Fruit fly (Drosophila melanogaster): ENCODE results near the gene Cpr73D.

dm6 chr3L:16986062-16987013 is 28.8 kb upstream of the Cpr73D start:
- TF ChIP-seq EcR (GFP tag; optimal IDR thresholded peaks at IDR 0.05) = no peak
- TF ChIP-seq psq (optimal IDR thresholded peaks at IDR 0.05) = no peak

Measured in whole organism.